Worm (Caenorhabditis elegans): ENCODE measurements around the gene cdf-1.

Gene cdf-1

ce11 chrX:6461729-6462128 is 43.2 kb downstream of the cdf-1 start, which contains the start of gene K04E7.1:
K04E7.1 (plus strand) TSS chrX:6462029.
- TF ChIP-seq zag-1 (tag; optimal IDR thresholded peaks at IDR 0.05) (no peak), nhr-47 (tag; optimal IDR thresholded peaks at IDR 0.05) (no peak), pax-3 (tag; optimal IDR thresholded peaks at IDR 0.05) (no peak)

ce11 chrX:6460123-6460522 is 44.8 kb downstream of the cdf-1 start:
- no peak for TF ChIP-seq ceh-63 (GFP tag; optimal IDR thresholded peaks at IDR 0.05)
- no peak for TF ChIP-seq nhr-19 (GFP tag; conservative IDR thresholded peaks at IDR 0.05)
- no peak for TF ChIP-seq dsc-1 (tag; optimal IDR thresholded peaks at IDR 0.05)
- TF ChIP-seq alr-1 (tag; optimal IDR thresholded peaks at IDR 0.05; ENCODE audit: borderline replicate concordance): no peak
- no peak for TF ChIP-seq snpc-4 (tag; optimal IDR thresholded peaks at IDR 0.05)
- no peak for TF ChIP-seq ceh-8 (GFP tag; optimal IDR thresholded peaks at IDR 0.05)
- no peak for TF ChIP-seq skn-1 (tag; optimal IDR thresholded peaks at IDR 0.05)
- no peak for TF ChIP-seq snu-23 (GFP tag; optimal IDR thresholded peaks at IDR 0.05)
- no peak for TF ChIP-seq unc-86 (tag; optimal IDR thresholded peaks at IDR 0.05)
- no peak for TF ChIP-seq C34B4.2 (tag; optimal IDR thresholded peaks at IDR 0.05)
- no peak for TF ChIP-seq C04F5.9 (tag; optimal IDR thresholded peaks at IDR 0.05)
- no peak for TF ChIP-seq mdl-1 (tag; optimal IDR thresholded peaks at IDR 0.05)
- no peak for TF ChIP-seq mab-9 (GFP tag; IDR thresholded peaks at IDR 0.05)
- TF ChIP-seq nhr-28 (tag; optimal IDR thresholded peaks at IDR 0.05): no peak
- TF ChIP-seq mef-2 (tag; optimal IDR thresholded peaks at IDR 0.05): no peak
- TF ChIP-seq unc-98 (GFP tag; IDR thresholded peaks at IDR 0.05): no peak
- TF ChIP-seq nhr-11 (tag; optimal IDR thresholded peaks at IDR 0.05): no peak
- no peak for TF ChIP-seq aly-2 (tag; optimal IDR thresholded peaks at IDR 0.05)
- TF ChIP-seq nhr-12 (tag; optimal IDR thresholded peaks at IDR 0.05): no peak
- TF ChIP-seq egl-13 (tag; optimal IDR thresholded peaks at IDR 0.05): no peak

- TF ChIP-seq nhr-11 (tag; optimal IDR thresholded peaks at IDR 0.05): no peak
- no peak for TF ChIP-seq snu-23 (GFP tag; optimal IDR thresholded peaks at IDR 0.05)
- TF ChIP-seq sup-37 (GFP tag; optimal IDR thresholded peaks at IDR 0.05): no peak
- no peak for TF ChIP-seq lin-35 (GFP tag; optimal IDR thresholded peaks at IDR 0.05)
- no peak for TF ChIP-seq nhr-71 (tag; optimal IDR thresholded peaks at IDR 0.05)
- no peak for TF ChIP-seq isw-1 (GFP tag; IDR thresholded peaks at IDR 0.05)
- TF ChIP-seq lin-15B (tag; optimal IDR thresholded peaks at IDR 0.05): no peak
- no peak for TF ChIP-seq dpl-1 (GFP tag; optimal IDR thresholded peaks at IDR 0.05)
These were observed 46.5 kb downstream of the cdf-1 start for ce11 chrX:6458467-6458866.

ce11 chrX:6458001-6458400 is 46.9 kb downstream of the cdf-1 start:
- TF ChIP-seq ceh-82 (tag; optimal IDR thresholded peaks at IDR 0.05) (no peak), elt-2 (tag; optimal IDR thresholded peaks at IDR 0.05) (peak; percentile 60)

- no peak for TF ChIP-seq ceh-90 (tag; optimal IDR thresholded peaks at IDR 0.05)
- no peak for TF ChIP-seq nhr-28 (tag; optimal IDR thresholded peaks at IDR 0.05)
- TF ChIP-seq nhr-77 (tag; optimal IDR thresholded peaks at IDR 0.05): no peak
- TF ChIP-seq lin-35 (GFP tag; optimal IDR thresholded peaks at IDR 0.05): peak in 1 of 2 experiments; percentile 44
- TF ChIP-seq pqm-1 (tag; optimal IDR thresholded peaks at IDR 0.05): peak; percentile 60
- peak; percentile 12 for TF ChIP-seq nhr-71 (tag; optimal IDR thresholded peaks at IDR 0.05)
- TF ChIP-seq rnt-1 (tag; optimal IDR thresholded peaks at IDR 0.05): no peak
- peak; percentile 96 for TF ChIP-seq elt-2 (tag; optimal IDR thresholded peaks at IDR 0.05)
- peak; percentile 26 for TF ChIP-seq lin-14 (GFP tag; optimal IDR thresholded peaks at IDR 0.05)
- TF ChIP-seq dsc-1 (tag; optimal IDR thresholded peaks at IDR 0.05): no peak
- TF ChIP-seq efl-1 (optimal IDR thresholded peaks at IDR 0.05): no peak
- TF ChIP-seq efl-1 (GFP tag; optimal IDR thresholded peaks at IDR 0.05 in 1 of 2): no peak
- no peak for TF ChIP-seq isw-1 (GFP tag; IDR thresholded peaks at IDR 0.05)
- no peak for TF ChIP-seq ama-1 (optimal IDR thresholded peaks at IDR 0.05)
- no peak for TF ChIP-seq unc-62 (GFP tag; optimal IDR thresholded peaks at IDR 0.05)
- TF ChIP-seq nhr-20 (tag; optimal IDR thresholded peaks at IDR 0.05): peak; percentile 21
- TF ChIP-seq unc-98 (GFP tag; IDR thresholded peaks at IDR 0.05): no peak
- no peak for TF ChIP-seq unc-130 (tag; optimal IDR thresholded peaks at IDR 0.05)
These were observed 48.4 kb downstream of the cdf-1 start, which contains the start of gene pept-1 for ce11 chrX:6456567-6456966. pept-1 (plus strand) TSS chrX:6456872.
